Worm (Caenorhabditis elegans) whole organism, L4 larva: ENCODE data around the gene Y39F10C.1.

ENCODE experiments used
- D1046.2 ChIP-seq: fragments of 200-800 bp; sonication (Bioruptor generic); IDR thresholded peaks from 2 replicates; pipeline ENCODE4 v1.3.6; 2022; ENCODE audit warnings: missing genetic modification characterization, missing compliant biosample characterization
- F44E2.7 ChIP-seq: fragments of 200-800 bp; sonication (Bioruptor generic); IDR thresholded peaks from 2 replicates; pipeline ENCODE4 v2.1.2; 2022; ENCODE audit warnings: missing genetic modification characterization, missing compliant biosample characterization
- Y105C5A.15 ChIP-seq: fragments of 200-800 bp; sonication (Bioruptor generic); IDR thresholded peaks from 2 replicates; pipeline ENCODE4 v1.3.6; 2022; ENCODE audit warnings: missing genetic modification characterization, missing compliant biosample characterization
- Y5F2A.4 ChIP-seq: fragments of 200-800 bp; sonication (Bioruptor generic); optimal IDR thresholded peaks from 2 replicates; lab custom pipeline; 2018; ENCODE audit warnings: mild to moderate bottlenecking, missing genetic modification characterization, missing compliant biosample characterization
- ZK546.5 ChIP-seq, 2 experiments: sonication (generic microtip); optimal IDR thresholded peaks; 2 replicates each; lab custom pipeline; 2017; ENCODE audit warnings: missing biosample characterization in 2 of 2, missing genetic modification characterization in 2 of 2
- aha-1 ChIP-seq: fragments of 150-350 bp; peaks from one replicate; lab custom pipeline; 2014; ENCODE audit warnings: missing biosample characterization, missing genetic modification characterization
- arid-1 ChIP-seq: fragments of 200-800 bp; sonication (Bioruptor generic); conservative IDR thresholded peaks from 2 replicates; pipeline ENCODE4 v1.3.6; 2022; ENCODE audit warnings: missing genetic modification reagents, missing genetic modification characterization, missing compliant biosample characterization
- ceh-28 ChIP-seq: fragments of 150-350 bp; optimal IDR thresholded peaks from 2 replicates; lab custom pipeline; 2014; ENCODE audit warnings: missing biosample characterization, missing genetic modification reagents, missing genetic modification characterization
- cey-2 ChIP-seq: sonication (generic microtip); optimal IDR thresholded peaks from 3 replicates; lab custom pipeline; 2017; ENCODE audit warnings: missing genetic modification characterization, mild to moderate bottlenecking, missing compliant biosample characterization, antibody characterized with exemption, borderline replicate concordance; ENCODE audit not compliant: insufficient read depth
- daf-12 ChIP-seq: fragments of 150-350 bp; optimal IDR thresholded peaks from 2 replicates; lab custom pipeline; 2014; ENCODE audit warnings: missing biosample characterization, missing genetic modification reagents, missing genetic modification characterization
- daf-19 ChIP-seq: fragments of 200-800 bp; sonication (Bioruptor generic); conservative IDR thresholded peaks from 2 replicates; pipeline ENCODE4 v1.3.6; 2022; ENCODE audit warnings: missing genetic modification characterization, missing compliant biosample characterization
- dmd-8 ChIP-seq: fragments of 200-800 bp; sonication (Bioruptor generic); IDR thresholded peaks from 2 replicates; pipeline ENCODE4 v1.3.6; 2022; ENCODE audit warnings: missing genetic modification characterization, missing compliant biosample characterization
- dmd-9 ChIP-seq: fragments of 200-800 bp; sonication (Bioruptor generic); IDR thresholded peaks from 2 replicates; pipeline ENCODE4 v1.3.6; 2022; ENCODE audit warnings: missing genetic modification reagents, missing genetic modification characterization, missing compliant biosample characterization
- dpl-1 ChIP-seq: fragments of 150-350 bp; optimal IDR thresholded peaks from 2 replicates; lab custom pipeline; 2014; ENCODE audit warnings: missing biosample characterization, missing genetic modification reagents, missing genetic modification characterization
- egl-27 ChIP-seq: sonication (generic microtip); optimal IDR thresholded peaks from 3 replicates; lab custom pipeline; 2017; ENCODE audit warnings: missing biosample characterization, missing genetic modification reagents, missing genetic modification characterization
- egl-43 ChIP-seq: fragments of 200-800 bp; sonication (Bioruptor generic); IDR thresholded peaks from 2 replicates; pipeline ENCODE4 v1.3.6; 2022; ENCODE audit warnings: missing genetic modification reagents, missing genetic modification characterization, missing compliant biosample characterization
- fos-1 ChIP-seq: fragments of 150-350 bp; optimal IDR thresholded peaks from 2 replicates; lab custom pipeline; 2014; ENCODE audit warnings: missing biosample characterization, missing genetic modification characterization
- gei-8 ChIP-seq: fragments of 200-800 bp; sonication (Bioruptor generic); optimal IDR thresholded peaks from 2 replicates; lab custom pipeline; 2018; ENCODE audit warnings: mild to moderate bottlenecking, missing genetic modification characterization, missing compliant biosample characterization
- hlh-11 ChIP-seq: fragments of 200-800 bp; sonication (Bioruptor generic); optimal IDR thresholded peaks from 2 replicates; lab custom pipeline; 2018; ENCODE audit warnings: mild to moderate bottlenecking, missing genetic modification characterization, missing compliant biosample characterization
- hlh-30 ChIP-seq: sonication (generic microtip); optimal IDR thresholded peaks from 2 replicates; lab custom pipeline; 2017; ENCODE audit warnings: antibody characterized with exemption, mild to moderate bottlenecking, missing genetic modification characterization, missing compliant biosample characterization; ENCODE audit not compliant: insufficient read depth
- hmg-1.1 ChIP-seq: fragments of 200-800 bp; sonication (Bioruptor generic); IDR thresholded peaks from 2 replicates; pipeline ENCODE4 v1.3.6; 2022; ENCODE audit warnings: missing genetic modification reagents, missing genetic modification characterization, missing compliant biosample characterization
- lim-7 ChIP-seq: fragments of 200-800 bp; sonication (Bioruptor generic); IDR thresholded peaks from 2 replicates; pipeline ENCODE4 v1.3.6; 2022; ENCODE audit warnings: missing genetic modification characterization, missing compliant biosample characterization
- lin-13 ChIP-seq: fragments of 150-350 bp; optimal IDR thresholded peaks from 2 replicates; lab custom pipeline; 2014; ENCODE audit warnings: missing biosample characterization, missing genetic modification reagents, missing genetic modification characterization
- lin-15B ChIP-seq: fragments of 150-350 bp; sonication (generic microtip); optimal IDR thresholded peaks from 3 replicates; lab custom pipeline; 2014; ENCODE audit warnings: missing biosample characterization, missing genetic modification characterization
- lin-29 ChIP-seq: fragments of 200-800 bp; sonication (Bioruptor generic); IDR thresholded peaks from 2 replicates; pipeline ENCODE4 v1.3.6; 2022; ENCODE audit warnings: missing genetic modification reagents, missing genetic modification characterization, missing compliant biosample characterization
- lin-39 ChIP-seq: fragments of 150-350 bp; optimal IDR thresholded peaks from 2 replicates; lab custom pipeline; 2014; ENCODE audit warnings: missing biosample characterization, missing genetic modification reagents, missing genetic modification characterization
- madf-5 ChIP-seq, 2 experiments: fragments of 200-800 bp; sonication (Bioruptor generic); IDR thresholded peaks; 2 replicates each; pipeline ENCODE4 v1.3.6; 2022; ENCODE audit warnings: missing compliant biosample characterization in 2 of 2, missing genetic modification characterization in 2 of 2
- mdl-1 ChIP-seq, 2 experiments: fragments of 150-350 bp in 1 of 2; sonication (generic microtip) in 1 of 2; optimal IDR thresholded peaks; 2 replicates each; lab custom pipeline; 2014 to 2017; ENCODE audit warnings: missing biosample characterization in 2 of 2, missing genetic modification characterization in 2 of 2
- mep-1 ChIP-seq: fragments of 150-350 bp; sonication (generic microtip); optimal IDR thresholded peaks from 3 replicates; lab custom pipeline; 2014; ENCODE audit warnings: missing biosample characterization, missing genetic modification characterization
- mes-2 ChIP-seq: sonication (generic microtip); optimal IDR thresholded peaks from 2 replicates; lab custom pipeline; 2016; ENCODE audit warnings: missing genotype, mild to moderate bottlenecking, missing genetic modification characterization, missing compliant biosample characterization; ENCODE audit not compliant: poor library complexity, severe bottlenecking
- mxl-2 ChIP-seq: fragments of 200-800 bp; sonication (Bioruptor generic); conservative IDR thresholded peaks from 2 replicates; pipeline ENCODE4 v1.3.6; 2022; ENCODE audit warnings: missing genetic modification reagents, missing genetic modification characterization, missing compliant biosample characterization
- mxl-3 ChIP-seq: fragments of 200-800 bp; sonication (Bioruptor generic); optimal IDR thresholded peaks from 2 replicates; lab custom pipeline; 2018; ENCODE audit warnings: mild to moderate bottlenecking, missing genetic modification characterization, missing compliant biosample characterization
- nhr-10 ChIP-seq: fragments of 150-350 bp; optimal IDR thresholded peaks from 2 replicates; lab custom pipeline; 2014; ENCODE audit warnings: missing biosample characterization, missing genetic modification characterization
- nhr-111 ChIP-seq: fragments of 200-800 bp; sonication (Bioruptor generic); optimal IDR thresholded peaks from 2 replicates; lab custom pipeline; 2018; ENCODE audit warnings: mild to moderate bottlenecking, missing genetic modification characterization, missing compliant biosample characterization
- nhr-25 ChIP-seq: sonication (generic microtip); optimal IDR thresholded peaks from 2 replicates; lab custom pipeline; 2017; ENCODE audit warnings: missing genetic modification characterization, mild to moderate bottlenecking, missing compliant biosample characterization, antibody characterized with exemption, moderate library complexity, borderline replicate concordance; ENCODE audit not compliant: insufficient read depth
- nhr-28 ChIP-seq: fragments of 150-350 bp; optimal IDR thresholded peaks from 2 replicates; lab custom pipeline; 2014; ENCODE audit warnings: missing biosample characterization, missing genetic modification characterization
- nhr-42 ChIP-seq: fragments of 200-800 bp; sonication (Bioruptor generic); IDR thresholded peaks from 2 replicates; pipeline ENCODE4 v1.3.6; 2022; ENCODE audit warnings: missing genetic modification characterization, missing compliant biosample characterization
- nhr-48 ChIP-seq: sonication (generic microtip); optimal IDR thresholded peaks from 2 replicates; lab custom pipeline; 2016; ENCODE audit warnings: mild to moderate bottlenecking, missing genetic modification characterization, missing compliant biosample characterization
- nhr-6 ChIP-seq: fragments of 150-350 bp; optimal IDR thresholded peaks from 2 replicates; lab custom pipeline; 2014; ENCODE audit warnings: missing biosample characterization, missing genetic modification characterization
- nhr-76 ChIP-seq: fragments of 150-350 bp; optimal IDR thresholded peaks from 2 replicates; lab custom pipeline; 2014; ENCODE audit warnings: missing biosample characterization, missing genetic modification characterization
- rbr-2 ChIP-seq: sonication (generic microtip); optimal IDR thresholded peaks from 2 replicates; lab custom pipeline; 2016; ENCODE audit warnings: missing genotype, missing genetic modification characterization, missing compliant biosample characterization
- spr-1 ChIP-seq: sonication (generic microtip); optimal IDR thresholded peaks from 2 replicates; lab custom pipeline; 2016; ENCODE audit warnings: mild to moderate bottlenecking, missing genetic modification characterization, missing compliant biosample characterization
- spr-3 ChIP-seq: fragments of 200-800 bp; sonication (Bioruptor generic); optimal IDR thresholded peaks from 2 replicates; lab custom pipeline; 2018; ENCODE audit warnings: mild to moderate bottlenecking, missing genetic modification characterization, missing compliant biosample characterization
- tag-97 ChIP-seq: fragments of 200-800 bp; sonication (Bioruptor generic); IDR thresholded peaks from 2 replicates; pipeline ENCODE4 v1.3.6; 2022; ENCODE audit warnings: missing genetic modification characterization, missing compliant biosample characterization
- tra-1 ChIP-seq: fragments of 200-800 bp; sonication (Bioruptor generic); IDR thresholded peaks from 2 replicates; pipeline ENCODE4 v1.3.6; 2022; ENCODE audit warnings: missing genetic modification reagents, missing genetic modification characterization, missing compliant biosample characterization
- unc-62 ChIP-seq, 3 experiments: fragments of 150-350 bp in 1 of 3; sonication (generic microtip); optimal IDR thresholded peaks in 2 of 3; peaks in 1 of 3; 1 replicate in 1 of 3; 2 replicates in 2 of 3; lab custom pipeline; 2014 to 2017; ENCODE audit warnings: missing biosample characterization in 3 of 3, missing genetic modification characterization in 3 of 3, missing genetic modification reagents in 3 of 3, missing genotype in 1 of 3
- zag-1 ChIP-seq: fragments of 150-350 bp; optimal IDR thresholded peaks from 2 replicates; lab custom pipeline; 2014; ENCODE audit warnings: missing biosample characterization, missing genetic modification characterization
- zfp-3 ChIP-seq: fragments of 200-800 bp; sonication (Bioruptor generic); conservative IDR thresholded peaks from 2 replicates; pipeline ENCODE4 v1.3.6; 2022; ENCODE audit warnings: missing genetic modification reagents, missing genetic modification characterization, missing compliant biosample characterization
- ztf-7 ChIP-seq: fragments of 150-350 bp; optimal IDR thresholded peaks from 2 replicates; lab custom pipeline; 2014; ENCODE audit warnings: missing biosample characterization, missing genetic modification characterization

The Y39F10C.1 gene

DNA sequence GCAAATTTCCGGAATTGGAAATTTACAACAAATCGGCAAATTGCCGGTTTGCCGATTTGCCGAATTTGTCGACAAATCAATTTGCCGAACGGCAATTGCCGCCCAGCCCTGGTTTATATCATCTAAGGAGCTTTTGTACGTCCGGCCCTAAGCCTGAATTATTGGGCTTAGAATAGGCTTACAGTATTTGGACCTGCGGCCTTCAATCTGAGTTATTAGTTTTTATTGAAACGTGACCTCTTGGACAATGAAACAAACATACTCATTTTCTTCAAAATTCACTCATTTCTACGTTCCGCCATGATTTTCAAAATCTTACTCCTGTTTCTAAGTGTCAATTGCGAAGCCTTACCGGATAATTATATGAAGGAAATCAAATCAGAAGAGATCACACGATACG, at the start of gene Y39F10C.1:
Y39F10C.1 (plus strand) TSS at position 301 of the 400 bp plus-strand sequence.
- TF ChIP-seq mes-2 (tag; lab: Kevin White, UChicago) (no peak), rbr-2 (no peak), lim-7 (GFP tag; lab: Robert Waterston, UW) (no peak), nhr-6 (tag; lab: Kevin White, UChicago) (no peak), arid-1 (GFP tag; lab: Robert Waterston, UW) (no peak), ZK546.5 (tag; optimal IDR thresholded peaks at IDR 0.05; lab: Kevin White, UChicago) (no peak), mxl-3 (GFP tag; lab: Kevin White, UChicago) (no peak), madf-5 (GFP tag; IDR thresholded peaks at IDR 0.05; lab: Robert Waterston, UW) (no peak), lin-29 (GFP tag; lab: Robert Waterston, UW) (no peak), spr-3 (GFP tag; lab: Kevin White, UChicago) (no peak), nhr-76 (tag; lab: Kevin White, UChicago) (no peak), hmg-1.1 (GFP tag; lab: Robert Waterston, UW) (no peak), lin-13 (GFP tag; lab: Kevin White, UChicago) (no peak), nhr-25 (tag; lab: Kevin White, UChicago) (no peak), daf-12 (tag; lab: Kevin White, UChicago) (no peak), lin-39 (no peak)

DNA sequence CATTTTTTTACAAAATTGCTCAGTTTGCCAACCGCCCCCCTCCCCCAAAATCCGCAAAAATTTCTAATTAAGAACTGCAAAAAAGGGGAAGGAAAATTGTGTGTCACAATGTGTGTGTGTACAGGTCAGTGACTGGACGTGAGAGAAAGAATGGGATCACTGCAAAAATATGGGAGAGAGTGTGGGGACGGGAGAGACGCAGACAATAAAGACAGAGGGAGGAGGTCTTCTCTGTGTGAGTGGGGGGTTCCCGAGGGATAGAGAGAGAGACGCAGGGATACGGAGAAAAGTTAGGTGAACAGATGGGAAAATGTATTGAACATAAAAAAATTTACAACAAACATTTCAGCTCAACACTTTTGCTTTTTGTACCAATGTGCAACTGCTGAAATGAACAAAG, 49.5 kb upstream of the Y39F10C.1 start:
- TF ChIP-seq gei-8 (GFP tag; lab: Kevin White, UChicago) = no peak
- TF ChIP-seq zfp-3 (GFP tag; lab: Robert Waterston, UW) = no peak
- peak; percentile 66 for TF ChIP-seq hlh-11 (tag; lab: Kevin White, UChicago)
- no peak for TF ChIP-seq nhr-48
- TF ChIP-seq egl-27 (tag; lab: Kevin White, UChicago) = no peak
- no peak for TF ChIP-seq cey-2 (tag; lab: Kevin White, UChicago)
- TF ChIP-seq daf-19 (GFP tag; lab: Robert Waterston, UW) = no peak
- no peak for TF ChIP-seq mxl-2 (GFP tag; lab: Robert Waterston, UW)
- no peak for TF ChIP-seq nhr-111 (GFP tag; lab: Kevin White, UChicago)
- peak; percentile 34 for TF ChIP-seq rbr-2
- TF ChIP-seq mdl-1 (tag; optimal IDR thresholded peaks at IDR 0.05; lab: Kevin White, UChicago) = peak in 1 of 2 experiments; percentile 17
- TF ChIP-seq ztf-7 (tag; lab: Kevin White, UChicago) = no peak
- no peak for TF ChIP-seq lin-29 (GFP tag; lab: Robert Waterston, UW)
- TF ChIP-seq nhr-76 (tag; lab: Kevin White, UChicago) = no peak
- no peak for TF ChIP-seq egl-43
- TF ChIP-seq mep-1 (tag; lab: Kevin White, UChicago) = no peak
- no peak for TF ChIP-seq fos-1
- TF ChIP-seq spr-1 = no peak
- no peak for TF ChIP-seq tag-97 (GFP tag; lab: Robert Waterston, UW)
- no peak for TF ChIP-seq lim-7 (GFP tag; lab: Robert Waterston, UW)
- TF ChIP-seq aha-1 (tag; lab: Kevin White, UChicago) = no peak
- TF ChIP-seq nhr-28 = peak; percentile 85
- no peak for TF ChIP-seq F44E2.7 (GFP tag; lab: Robert Waterston, UW)
- TF ChIP-seq nhr-42 (GFP tag; lab: Robert Waterston, UW) = no peak
- TF ChIP-seq hmg-1.1 (GFP tag; lab: Robert Waterston, UW) = 0 out of 2 replicates have a peak, but pooled peaks have one; percentile 38
- TF ChIP-seq D1046.2 (GFP tag; lab: Robert Waterston, UW) = no peak
- TF ChIP-seq Y5F2A.4 (GFP tag; lab: Kevin White, UChicago) = no peak
- no peak for TF ChIP-seq Y105C5A.15 (GFP tag; lab: Robert Waterston, UW)
- TF ChIP-seq zag-1 (tag; lab: Kevin White, UChicago) = no peak
- no peak for TF ChIP-seq ceh-28 (tag; lab: Kevin White, UChicago)
- TF ChIP-seq dmd-8 (GFP tag; lab: Robert Waterston, UW) = no peak
- peak; percentile 65 for TF ChIP-seq hlh-30 (tag; lab: Kevin White, UChicago)
- no peak for TF ChIP-seq tra-1 (GFP tag; lab: Robert Waterston, UW)
- TF ChIP-seq dpl-1 = peak; percentile 3
- TF ChIP-seq lin-13 (GFP tag; lab: Kevin White, UChicago) = no peak
- no peak for TF ChIP-seq nhr-10 (tag; lab: Kevin White, UChicago)
- TF ChIP-seq unc-62 (GFP tag; optimal IDR thresholded peaks at IDR 0.05 in 1 of 2; lab: Kevin White, UChicago) = peak in 1 of 2 experiments; percentile 5
- no peak for TF ChIP-seq unc-62 (tag; optimal IDR thresholded peaks at IDR 0.05; lab: Kevin White, UChicago)
- TF ChIP-seq lin-15B (tag; lab: Kevin White, UChicago) = no peak
- TF ChIP-seq dmd-9 (GFP tag; lab: Robert Waterston, UW) = no peak
